Worm (Caenorhabditis elegans): Measurements from ENCODE around the gene K08F9.1.

ce11 chrV:15175459-15175858 is 32.3 kb upstream of the K08F9.1 start, which contains the start of gene clec-47:
- TF ChIP-seq dao-5 (tag; optimal IDR thresholded peaks at IDR 0.05): no peak
- TF ChIP-seq him-1 (tag; optimal IDR thresholded peaks at IDR 0.05): no peak
- no peak for TF ChIP-seq W03F9.2 (tag; optimal IDR thresholded peaks at IDR 0.05)
